Worm (Caenorhabditis elegans) whole organism, L1 larva: Measurements from ENCODE around the gene Y53G8B.1.

ENCODE experiments used
- efl-1 ChIP-seq, 4 experiments: fragments of 150-350 bp; optimal IDR thresholded peaks in 3 of 4; peaks in 1 of 4; 1 replicate in 1 of 4; 2 replicates in 3 of 4; lab custom pipeline; 2014; ENCODE audit warnings: missing biosample characterization in 2 of 4, missing genetic modification characterization in 2 of 4, missing genetic modification reagents in 2 of 4
- nhr-12 ChIP-seq: sonication (generic microtip); optimal IDR thresholded peaks from 2 replicates; lab custom pipeline; 2017; ENCODE audit warnings: missing biosample characterization, missing genetic modification characterization
- nhr-28 ChIP-seq: fragments of 150-350 bp; optimal IDR thresholded peaks from 2 replicates; lab custom pipeline; 2014; ENCODE audit warnings: missing biosample characterization, missing genetic modification characterization
- tlp-1 ChIP-seq: fragments of 150-350 bp; optimal IDR thresholded peaks from 2 replicates; lab custom pipeline; 2014; ENCODE audit warnings: missing biosample characterization, missing genetic modification characterization
- unc-62 ChIP-seq: fragments of 150-350 bp; optimal IDR thresholded peaks from 2 replicates; lab custom pipeline; 2014; ENCODE audit warnings: missing biosample characterization, missing genetic modification reagents, missing genetic modification characterization
- zip-4 ChIP-seq: fragments of 200-800 bp; sonication (Bioruptor generic); optimal IDR thresholded peaks from 2 replicates; lab custom pipeline; 2018; ENCODE audit warnings: mild to moderate bottlenecking, missing genetic modification characterization, moderate library complexity, missing compliant biosample characterization
- ztf-4 ChIP-seq: fragments of 150-350 bp; optimal IDR thresholded peaks from 2 replicates; lab custom pipeline; 2014; ENCODE audit warnings: missing biosample characterization, missing genetic modification characterization

DNA sequence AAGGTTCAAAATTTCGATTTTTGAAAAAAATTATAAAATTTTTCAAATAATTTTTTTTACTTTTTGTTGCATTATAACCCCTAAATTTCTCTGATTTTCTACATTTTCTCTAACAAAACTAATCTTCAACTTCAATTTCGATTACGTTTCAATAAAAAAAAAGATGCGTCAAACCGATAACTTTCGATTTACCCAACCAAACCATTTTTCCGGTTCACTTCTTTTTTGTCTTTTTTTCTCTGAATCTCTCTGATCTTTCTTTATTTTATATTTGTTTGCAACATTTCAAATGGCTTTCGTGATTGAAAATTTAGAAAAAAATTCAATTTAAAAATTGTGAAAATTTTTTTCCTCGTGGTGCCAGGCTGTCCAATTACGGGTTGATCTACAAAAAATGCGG is 34.4 kb downstream of the Y53G8B.1 start:
- TF ChIP-seq unc-62 (no peak), ztf-4 (tag; lab: Kevin White, UChicago) (no peak), tlp-1 (no peak), zip-4 (GFP tag; lab: Kevin White, UChicago) (no peak), efl-1 (optimal IDR thresholded peaks at IDR 0.05; lab: Kevin White, UChicago) (no peak), efl-1 (GFP tag; optimal IDR thresholded peaks at IDR 0.05 in 1 of 2; lab: Kevin White, UChicago) (no peak), nhr-12 (no peak), nhr-28 (tag; lab: Kevin White, UChicago) (no peak)
